Worm (Caenorhabditis elegans) whole organism, L2 larva: ENCODE data around the gene T07A9.15.

Experiments used
- C34F6.9 ChIP-seq: fragments of 150-350 bp; optimal IDR thresholded peaks from 2 replicates; lab custom pipeline; 2014; ENCODE audit warnings: missing biosample characterization, missing genetic modification characterization
- F13H6.1 ChIP-seq: sonication (generic microtip); optimal IDR thresholded peaks from 2 replicates; lab custom pipeline; 2016; ENCODE audit warnings: missing genetic modification characterization, missing compliant biosample characterization
- R02D3.7 ChIP-seq: fragments of 150-350 bp; optimal IDR thresholded peaks from 2 replicates; lab custom pipeline; 2014; ENCODE audit warnings: missing biosample characterization, missing genetic modification characterization
- Y55F3AM.14 ChIP-seq: fragments of 200-800 bp; sonication (Bioruptor generic); optimal IDR thresholded peaks from 2 replicates; lab custom pipeline; 2018; ENCODE audit warnings: mild to moderate bottlenecking, missing genetic modification characterization, missing compliant biosample characterization
- ZK546.5 ChIP-seq: sonication (generic microtip); optimal IDR thresholded peaks from 2 replicates; lab custom pipeline; 2017; ENCODE audit warnings: missing biosample characterization, missing genetic modification characterization
- alr-1 ChIP-seq: fragments of 150-350 bp; optimal IDR thresholded peaks from 2 replicates; lab custom pipeline; 2014; ENCODE audit warnings: missing biosample characterization, missing genetic modification characterization
- aly-2 ChIP-seq: fragments of 150-350 bp; optimal IDR thresholded peaks from 2 replicates; lab custom pipeline; 2014; ENCODE audit warnings: missing biosample characterization, missing genetic modification characterization
- ama-1 ChIP-seq: fragments of 150-350 bp; optimal IDR thresholded peaks from 2 replicates; lab custom pipeline; 2018; ENCODE audit warnings: inconsistent platforms
- blmp-1 ChIP-seq: sonication (generic microtip); optimal IDR thresholded peaks from 2 replicates; lab custom pipeline; 2017; ENCODE audit warnings: missing genetic modification characterization, mild to moderate bottlenecking, missing compliant biosample characterization, antibody characterized with exemption, moderate library complexity; ENCODE audit not compliant: insufficient read depth
- ceh-16 ChIP-seq: fragments of 150-350 bp; optimal IDR thresholded peaks from 2 replicates; lab custom pipeline; 2014; ENCODE audit warnings: missing biosample characterization, missing genetic modification characterization
- ceh-82 ChIP-seq: fragments of 150-350 bp; optimal IDR thresholded peaks from 2 replicates; lab custom pipeline; 2014; ENCODE audit warnings: missing biosample characterization, missing genetic modification characterization
- crh-2 ChIP-seq: sonication (generic microtip); optimal IDR thresholded peaks from 2 replicates; lab custom pipeline; 2017; ENCODE audit warnings: missing biosample characterization, missing genetic modification characterization
- dmd-4 ChIP-seq: sonication (generic microtip); optimal IDR thresholded peaks from 2 replicates; lab custom pipeline; 2017; ENCODE audit warnings: missing biosample characterization, missing genetic modification characterization
- egl-27 ChIP-seq: sonication (generic microtip); optimal IDR thresholded peaks from 3 replicates; lab custom pipeline; 2017; ENCODE audit warnings: missing biosample characterization, missing genetic modification reagents, missing genetic modification characterization
- elt-1 ChIP-seq: fragments of 150-350 bp; optimal IDR thresholded peaks from 2 replicates; lab custom pipeline; 2014; ENCODE audit warnings: missing biosample characterization, missing genetic modification characterization
- elt-3 ChIP-seq: sonication (generic microtip); optimal IDR thresholded peaks from 2 replicates; lab custom pipeline; 2017; ENCODE audit warnings: missing biosample characterization, missing genetic modification characterization
- fos-1 ChIP-seq: fragments of 150-350 bp; optimal IDR thresholded peaks from 2 replicates; lab custom pipeline; 2014; ENCODE audit warnings: missing biosample characterization, missing genetic modification characterization
- gmeb-1 ChIP-seq: fragments of 150-350 bp; optimal IDR thresholded peaks from 2 replicates; lab custom pipeline; 2014; ENCODE audit warnings: missing biosample characterization, missing genetic modification characterization
- lin-11 ChIP-seq: fragments of 150-350 bp; sonication (generic microtip); optimal IDR thresholded peaks from 2 replicates; lab custom pipeline; 2014; ENCODE audit warnings: missing biosample characterization, missing genetic modification characterization, inconsistent platforms, mixed read lengths
- lin-13 ChIP-seq: fragments of 150-350 bp; optimal IDR thresholded peaks from 2 replicates; lab custom pipeline; 2014; ENCODE audit warnings: missing biosample characterization, missing genetic modification reagents, missing genetic modification characterization
- lin-39 ChIP-seq: fragments of 150-350 bp; optimal IDR thresholded peaks from 2 replicates; lab custom pipeline; 2014; ENCODE audit warnings: missing biosample characterization, missing genetic modification reagents, missing genetic modification characterization
- lsy-2 ChIP-seq, 2 experiments: fragments of 150-350 bp in 1 of 2; sonication (generic microtip) in 1 of 2; optimal IDR thresholded peaks; 2 replicates each; lab custom pipeline; 2014 to 2017; ENCODE audit warnings: missing biosample characterization in 2 of 2, missing genetic modification characterization in 2 of 2
- mab-5 ChIP-seq: fragments of 150-350 bp; optimal IDR thresholded peaks from 2 replicates; lab custom pipeline; 2014; ENCODE audit warnings: missing biosample characterization, missing genetic modification characterization
- mbf-1 ChIP-seq: sonication (generic microtip); optimal IDR thresholded peaks from 2 replicates; lab custom pipeline; 2017; ENCODE audit warnings: missing biosample characterization, missing genetic modification characterization
- mdl-1 ChIP-seq, 2 experiments: fragments of 150-350 bp in 1 of 2; sonication (generic microtip) in 1 of 2; optimal IDR thresholded peaks; 2 replicates each; lab custom pipeline; 2017; ENCODE audit warnings: missing biosample characterization in 2 of 2, missing genetic modification characterization in 2 of 2
- nhr-10 ChIP-seq: sonication (generic microtip); optimal IDR thresholded peaks from 2 replicates; lab custom pipeline; 2017; ENCODE audit warnings: missing biosample characterization, missing genetic modification characterization
- nhr-11 ChIP-seq: fragments of 150-350 bp; optimal IDR thresholded peaks from 2 replicates; lab custom pipeline; 2014; ENCODE audit warnings: missing biosample characterization, missing genetic modification characterization
- nhr-12 ChIP-seq: fragments of 150-350 bp; optimal IDR thresholded peaks from 2 replicates; lab custom pipeline; 2014; ENCODE audit warnings: missing biosample characterization, missing genetic modification characterization
- nhr-129 ChIP-seq: fragments of 150-350 bp; optimal IDR thresholded peaks from 2 replicates; lab custom pipeline; 2014; ENCODE audit warnings: missing biosample characterization, missing genetic modification characterization
- nhr-21 ChIP-seq: fragments of 150-350 bp; optimal IDR thresholded peaks from 2 replicates; lab custom pipeline; 2014; ENCODE audit warnings: missing biosample characterization, missing genetic modification characterization
- nhr-23 ChIP-seq: fragments of 150-350 bp; optimal IDR thresholded peaks from 2 replicates; lab custom pipeline; 2014; ENCODE audit warnings: missing biosample characterization, missing genetic modification reagents, missing genetic modification characterization
- nhr-237 ChIP-seq: fragments of 150-350 bp; optimal IDR thresholded peaks from 2 replicates; lab custom pipeline; 2014; ENCODE audit warnings: missing biosample characterization, missing genetic modification characterization
- nhr-25 ChIP-seq: fragments of 150-350 bp; sonication (generic microtip); optimal IDR thresholded peaks from 3 replicates; lab custom pipeline; 2014; ENCODE audit warnings: missing biosample characterization, missing genetic modification characterization
- nhr-6 ChIP-seq: fragments of 150-350 bp; optimal IDR thresholded peaks from 2 replicates; lab custom pipeline; 2014; ENCODE audit warnings: missing biosample characterization, missing genetic modification characterization
- nhr-77 ChIP-seq: fragments of 150-350 bp; optimal IDR thresholded peaks from 2 replicates; lab custom pipeline; 2014; ENCODE audit warnings: missing biosample characterization, missing genetic modification characterization
- peb-1 ChIP-seq: fragments of 150-350 bp; optimal IDR thresholded peaks from 2 replicates; lab custom pipeline; 2014; ENCODE audit warnings: missing biosample characterization, missing genetic modification characterization
- sem-4 ChIP-seq: fragments of 150-350 bp; optimal IDR thresholded peaks from 2 replicates; lab custom pipeline; 2014; ENCODE audit warnings: missing biosample characterization, missing genetic modification reagents, missing genetic modification characterization
- skn-1 ChIP-seq: sonication (generic microtip); optimal IDR thresholded peaks from 2 replicates; lab custom pipeline; 2017; ENCODE audit warnings: missing biosample characterization, missing genetic modification characterization
- sma-3 ChIP-seq: sonication (generic microtip); optimal IDR thresholded peaks from 2 replicates; lab custom pipeline; 2016; ENCODE audit warnings: missing genetic modification reagents, missing genetic modification characterization, missing compliant biosample characterization
- sma-9 ChIP-seq, 2 experiments: fragments of 150-350 bp in 1 of 2; sonication (generic microtip) in 1 of 2; optimal IDR thresholded peaks; 2 replicates each; lab custom pipeline; 2014 to 2016; ENCODE audit warnings: missing genetic modification characterization in 2 of 2, mild to moderate bottlenecking in 1 of 2, missing biosample characterization in 1 of 2, missing compliant biosample characterization in 1 of 2, missing genetic modification reagents in 1 of 2, moderate library complexity in 1 of 2
- snpc-4 ChIP-seq: fragments of 150-350 bp; optimal IDR thresholded peaks from 2 replicates; lab custom pipeline; 2014; ENCODE audit warnings: missing biosample characterization, missing genetic modification characterization
- unc-39 ChIP-seq: fragments of 150-350 bp; optimal IDR thresholded peaks from 2 replicates; lab custom pipeline; 2014; ENCODE audit warnings: missing biosample characterization, missing genetic modification characterization
- unc-55 ChIP-seq: fragments of 150-350 bp; sonication (generic microtip); optimal IDR thresholded peaks from 3 replicates; lab custom pipeline; 2014; ENCODE audit warnings: missing biosample characterization, missing genetic modification reagents, missing genetic modification characterization
- unc-62 ChIP-seq: fragments of 150-350 bp; optimal IDR thresholded peaks from 2 replicates; lab custom pipeline; 2014; ENCODE audit warnings: missing biosample characterization, missing genetic modification reagents, missing genetic modification characterization
- zag-1 ChIP-seq: fragments of 150-350 bp; optimal IDR thresholded peaks from 2 replicates; lab custom pipeline; 2014; ENCODE audit warnings: missing biosample characterization, missing genetic modification characterization
- ztf-1 ChIP-seq: fragments of 200-800 bp; sonication (Bioruptor generic); conservative IDR thresholded peaks from 2 replicates; pipeline ENCODE4 v1.3.6; 2022; ENCODE audit warnings: missing genetic modification characterization, missing compliant biosample characterization
- ztf-11 ChIP-seq: sonication (generic microtip); optimal IDR thresholded peaks from 2 replicates; lab custom pipeline; 2017; ENCODE audit warnings: missing biosample characterization, missing genetic modification characterization
- ztf-4 ChIP-seq: fragments of 150-350 bp; optimal IDR thresholded peaks from 2 replicates; lab custom pipeline; 2014; ENCODE audit warnings: missing biosample characterization, missing genetic modification characterization

Gene T07A9.15

DNA sequence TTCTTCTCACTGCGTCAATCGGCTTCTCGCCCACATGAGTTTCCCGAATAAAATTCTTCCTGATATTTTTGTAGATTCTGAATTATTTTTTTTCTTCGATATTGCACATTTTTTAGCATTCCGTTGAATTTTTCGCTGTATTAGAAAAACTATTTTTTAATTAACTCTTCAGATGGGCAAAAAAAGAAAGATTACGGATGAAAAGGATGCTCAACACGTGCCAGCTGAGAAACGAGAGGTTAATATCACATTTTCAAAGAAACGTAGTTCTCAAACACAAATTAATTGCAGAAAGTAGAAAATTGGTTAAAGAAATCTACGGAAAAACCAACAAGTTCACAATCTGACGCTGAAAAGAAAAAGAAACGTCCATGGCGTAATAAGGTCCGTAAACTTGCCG lies 3.0 kb upstream of the T07A9.15 start, which contains the start of gene rrp-8:
Gene rrp-8 (plus strand): TSS at position 173 of the 400 bp plus-strand sequence.
- TF ChIP-seq ceh-16 (no peak), ztf-1 (GFP tag; lab: Robert Waterston, UW) (no peak), ama-1 (lab: Kevin White, UChicago) (no peak), nhr-10 (tag; lab: Kevin White, UChicago) (no peak), nhr-12 (tag; lab: Kevin White, UChicago) (no peak), mbf-1 (tag; lab: Kevin White, UChicago) (no peak), aly-2 (tag; lab: Kevin White, UChicago) (no peak), nhr-11 (no peak), mdl-1 (tag; optimal IDR thresholded peaks at IDR 0.05; lab: Kevin White, UChicago) (no peak), sma-9 (GFP tag; optimal IDR thresholded peaks at IDR 0.05; lab: Kevin White, UChicago) (no peak), sma-9 (tag; optimal IDR thresholded peaks at IDR 0.05; lab: Kevin White, UChicago) (no peak), lin-39 (no peak), C34F6.9 (no peak), zag-1 (tag; lab: Kevin White, UChicago) (no peak), sem-4 (tag; lab: Kevin White, UChicago) (no peak)

DNA sequence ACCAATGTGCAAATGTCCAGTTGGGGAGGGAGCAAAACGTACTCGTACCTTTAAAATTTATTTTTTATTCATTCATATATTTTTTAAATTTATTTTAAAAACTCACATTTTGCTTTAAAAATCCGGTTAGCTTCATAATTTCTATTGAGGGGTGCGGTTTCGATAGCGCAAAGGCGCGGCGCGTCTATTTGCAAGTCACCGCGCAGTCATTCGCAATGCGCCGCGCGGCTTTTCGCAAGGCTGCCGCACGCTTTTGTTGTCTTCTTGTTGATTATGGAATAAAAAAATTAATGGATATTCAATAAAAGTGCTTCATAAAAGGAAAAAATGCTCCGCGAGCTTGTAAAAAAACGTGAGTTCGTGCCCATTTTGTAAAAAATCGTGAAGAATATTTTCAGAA lies 3.1 kb downstream of the T07A9.15 start, which contains the start of the genes ears-2 and uncp-18:
Gene ears-2 (minus strand): TSS at position 190 of the 400 bp plus-strand sequence.
Gene uncp-18 (plus strand): TSS at position 282 of the 400 bp plus-strand sequence.
- TF ChIP-seq ceh-82 (tag; lab: Kevin White, UChicago) (peak; percentile 76), ceh-16 (peak; percentile 25), mdl-1 (tag; optimal IDR thresholded peaks at IDR 0.05; lab: Kevin White, UChicago) (peak; percentile 12 to 56), nhr-10 (tag; lab: Kevin White, UChicago) (peak; percentile 53), aly-2 (tag; lab: Kevin White, UChicago) (no peak), sma-9 (GFP tag; optimal IDR thresholded peaks at IDR 0.05; lab: Kevin White, UChicago) (peak; percentile 93), sma-9 (tag; optimal IDR thresholded peaks at IDR 0.05; lab: Kevin White, UChicago) (no peak), sma-3 (GFP tag; lab: Kevin White, UChicago) (peak; percentile 97), zag-1 (tag; lab: Kevin White, UChicago) (peak; percentile 40), fos-1 (tag; lab: Kevin White, UChicago) (peak; percentile 53), blmp-1 (peak; percentile 39), gmeb-1 (peak; percentile 85), peb-1 (no peak), ztf-11 (tag; lab: Kevin White, UChicago) (peak; percentile 23), nhr-6 (tag; lab: Kevin White, UChicago) (peak; percentile 86), dmd-4 (tag; lab: Kevin White, UChicago) (no peak), C34F6.9 (peak; percentile 75), skn-1 (tag; lab: Kevin White, UChicago) (peak; percentile 77), lin-13 (GFP tag; lab: Kevin White, UChicago) (peak; percentile 94), nhr-129 (tag; lab: Kevin White, UChicago) (peak; percentile 81), lin-11 (tag; lab: Kevin White, UChicago) (peak; percentile 97), F13H6.1 (tag; lab: Kevin White, UChicago) (peak; percentile 95), nhr-12 (tag; lab: Kevin White, UChicago) (no peak), nhr-11 (peak; percentile 36), ama-1 (lab: Kevin White, UChicago) (no peak), snpc-4 (tag; lab: Kevin White, UChicago) (peak; percentile 62), unc-55 (peak; percentile 94), egl-27 (peak; percentile 62), ztf-1 (GFP tag; lab: Robert Waterston, UW) (no peak), lin-39 (no peak), nhr-23 (tag; lab: Kevin White, UChicago) (no peak), sem-4 (tag; lab: Kevin White, UChicago) (peak; percentile 88), unc-39 (no peak), lsy-2 (tag; optimal IDR thresholded peaks at IDR 0.05; lab: Kevin White, UChicago) (peak; percentile 80 to 95), elt-3 (tag; lab: Kevin White, UChicago) (no peak), mbf-1 (tag; lab: Kevin White, UChicago) (no peak), nhr-237 (no peak), nhr-77 (tag; lab: Kevin White, UChicago) (peak; percentile 39), ZK546.5 (tag; lab: Kevin White, UChicago) (peak; percentile 49), R02D3.7 (peak; percentile 36), crh-2 (tag; lab: Kevin White, UChicago) (peak; percentile 85), elt-1 (no peak), nhr-21 (tag; lab: Kevin White, UChicago) (peak; percentile 80), alr-1 (tag; lab: Kevin White, UChicago) (no peak), unc-62 (no peak), Y55F3AM.14 (GFP tag; lab: Kevin White, UChicago) (peak; percentile 74), ztf-4 (tag; lab: Kevin White, UChicago) (peak; percentile 85), nhr-25 (peak; percentile 88), mab-5 (peak; percentile 91)
- TF ChIP-seq, all 48 proteins: peak for 33
